Worm (Caenorhabditis elegans) whole organism, L1 larva: Measurements from ENCODE around the gene mboa-6.

Experiments
- elt-3 ChIP-seq, 6 experiments: fragments of 150-350 bp in 1 of 6; sonication (generic microtip); optimal IDR thresholded peaks; 2 replicates each; lab custom pipeline; 2017 to 2018; ENCODE audit warnings: missing biosample characterization in 6 of 6, missing genetic modification characterization in 6 of 6, inconsistent platforms in 1 of 6
- lin-13 ChIP-seq: fragments of 150-350 bp; optimal IDR thresholded peaks from 2 replicates; lab custom pipeline; 2014; ENCODE audit warnings: missing biosample characterization, missing genetic modification reagents, missing genetic modification characterization
- mab-9 ChIP-seq: fragments of 200-800 bp; sonication (Bioruptor generic); IDR thresholded peaks from 2 replicates; pipeline ENCODE4 v1.3.6; 2022; ENCODE audit warnings: missing genetic modification reagents, missing genetic modification characterization, missing compliant biosample characterization
- nhr-28 ChIP-seq: fragments of 150-350 bp; optimal IDR thresholded peaks from 2 replicates; lab custom pipeline; 2014; ENCODE audit warnings: missing biosample characterization, missing genetic modification characterization
- nhr-90 ChIP-seq: sonication (generic microtip); optimal IDR thresholded peaks from 2 replicates; lab custom pipeline; 2016; ENCODE audit warnings: mild to moderate bottlenecking, missing genetic modification characterization, missing compliant biosample characterization; ENCODE audit not compliant: poor library complexity
- skn-1 ChIP-seq: fragments of 150-350 bp; optimal IDR thresholded peaks from 2 replicates; lab custom pipeline; 2014; ENCODE audit warnings: missing biosample characterization, missing genetic modification characterization
- unc-98 ChIP-seq: fragments of 200-800 bp; sonication (Bioruptor generic); IDR thresholded peaks from 2 replicates; pipeline ENCODE4 v1.3.6; 2022; ENCODE audit warnings: missing genetic modification characterization, missing compliant biosample characterization

DNA sequence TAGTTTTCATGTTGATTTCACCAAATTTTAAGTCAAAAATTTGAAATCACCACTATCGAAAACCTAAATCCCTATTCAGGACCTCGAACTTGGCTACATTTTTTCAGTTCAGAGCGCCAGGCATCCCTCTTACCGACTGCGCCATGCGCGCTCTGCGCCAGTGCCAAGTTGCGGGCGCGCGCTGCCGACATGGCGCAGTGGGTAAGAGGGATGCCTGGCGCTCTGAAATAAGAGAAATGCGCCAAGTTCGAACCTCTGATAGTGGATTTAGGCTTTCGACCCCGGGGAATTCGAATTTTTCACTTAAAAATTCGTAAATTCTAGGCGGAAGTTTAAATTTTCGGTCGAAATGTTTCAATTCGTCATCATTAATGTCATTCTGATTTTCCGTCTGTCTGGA lies 28.2 kb upstream of the mboa-6 start:
- TF ChIP-seq mab-9 (GFP tag; lab: Robert Waterston, UW) (no peak), lin-13 (GFP tag; lab: Kevin White, UChicago) (no peak), unc-98 (GFP tag; lab: Robert Waterston, UW) (no peak), elt-3 (tag; optimal IDR thresholded peaks at IDR 0.05; lab: Kevin White, UChicago) (no peak), skn-1 (tag; lab: Kevin White, UChicago) (no peak), nhr-28 (tag; lab: Kevin White, UChicago) (no peak), nhr-90 (no peak)
